Worm (Caenorhabditis elegans): ENCODE measurements around the gene C10A4.10.
A peak's percentile ranks its signal among the peaks of the same experiment; 100 is the strongest.
"Not testable (repeated sequence)": the region's sequence is repeated elsewhere in the genome, so short reads cannot be mapped to it uniquely, and the experiment has no call there.

C10A4.10 gene

ce11 chrX:7398584-7398983, at the start of gene C10A4.10:
TSS of gene C10A4.10 (plus strand) at chrX:7398884.
- TF ChIP-seq snpc-1.2 (GFP tag; IDR thresholded peaks at IDR 0.05) (no peak), spr-3 (GFP tag; optimal IDR thresholded peaks at IDR 0.05) (no peak), lin-39 (tag; optimal IDR thresholded peaks at IDR 0.05) (no peak), hmg-1.1 (GFP tag; IDR thresholded peaks at IDR 0.05) (no peak), F49E8.2 (tag; optimal IDR thresholded peaks at IDR 0.05; ENCODE audit: borderline replicate concordance) (no peak), dpl-1 (GFP tag; optimal IDR thresholded peaks at IDR 0.05) (no peak), unc-62 (GFP tag; optimal IDR thresholded peaks at IDR 0.05 in 1 of 2) (no peak), unc-62 (tag; optimal IDR thresholded peaks at IDR 0.05) (no peak), mes-2 (tag; optimal IDR thresholded peaks at IDR 0.05; ENCODE audit: poor library complexity, severe bottlenecking) (no peak), ceh-28 (tag; optimal IDR thresholded peaks at IDR 0.05) (no peak), T26A8.4 (GFP tag; IDR thresholded peaks at IDR 0.05) (no peak), spr-1 (tag; optimal IDR thresholded peaks at IDR 0.05) (no peak), zfp-3 (GFP tag; conservative IDR thresholded peaks at IDR 0.05) (no peak), unc-130 (GFP tag; optimal IDR thresholded peaks at IDR 0.05) (no peak), ztf-7 (tag; optimal IDR thresholded peaks at IDR 0.05) (no peak), R02D3.7 (tag; optimal IDR thresholded peaks at IDR 0.05) (no peak), egl-43 (GFP tag; IDR thresholded peaks at IDR 0.05) (no peak), php-3 (GFP tag; IDR thresholded peaks at IDR 0.05) (no peak), nhr-102 (tag; optimal IDR thresholded peaks at IDR 0.05) (no peak), fos-1 (tag; optimal IDR thresholded peaks at IDR 0.05) (no peak), nhr-6 (tag; optimal IDR thresholded peaks at IDR 0.05) (no peak)

ce11 chrX:7365267-7365666, 33.4 kb upstream of the C10A4.10 start, which contains the start of gene C56G3.2:
TSS of gene C56G3.2 (plus strand) at chrX:7365567.
- not testable (repeated sequence) for TF ChIP-seq daf-16 (GFP tag; optimal IDR thresholded peaks at IDR 0.05); daf-16 (tag; optimal IDR thresholded peaks at IDR 0.05); ama-1 (optimal IDR thresholded peaks at IDR 0.05); nhr-77 (tag; optimal IDR thresholded peaks at IDR 0.05)

ce11 chrX:7369770-7370169, 28.9 kb upstream of the C10A4.10 start:
- TF ChIP-seq nhr-48 (tag; optimal IDR thresholded peaks at IDR 0.05): no peak
- no peak for TF ChIP-seq unc-62 (GFP tag; optimal IDR thresholded peaks at IDR 0.05 in 1 of 2)
- no peak for TF ChIP-seq unc-62 (tag; optimal IDR thresholded peaks at IDR 0.05)
- no peak for TF ChIP-seq F10B5.3 (tag; optimal IDR thresholded peaks at IDR 0.05)
- TF ChIP-seq madf-9 (GFP tag; conservative IDR thresholded peaks at IDR 0.05): no peak
- no peak for TF ChIP-seq F37D6.2 (tag; optimal IDR thresholded peaks at IDR 0.05)
- no peak for TF ChIP-seq spr-3 (GFP tag; optimal IDR thresholded peaks at IDR 0.05)
- TF ChIP-seq zfp-2 (tag; optimal IDR thresholded peaks at IDR 0.05): no peak
- TF ChIP-seq F26F4.8 (GFP tag; conservative IDR thresholded peaks at IDR 0.05): no peak
- no peak for TF ChIP-seq nhr-111 (GFP tag; optimal IDR thresholded peaks at IDR 0.05)
- no peak for TF ChIP-seq daf-16 (GFP tag; optimal IDR thresholded peaks at IDR 0.05)
- TF ChIP-seq daf-16 (tag; optimal IDR thresholded peaks at IDR 0.05): no peak
- no peak for TF ChIP-seq dmd-8 (GFP tag; IDR thresholded peaks at IDR 0.05)

ce11 chrX:7371945-7372344, 26.7 kb upstream of the C10A4.10 start:
- TF ChIP-seq D1046.2 (GFP tag; IDR thresholded peaks at IDR 0.05) (no peak), lin-39 (tag; optimal IDR thresholded peaks at IDR 0.05) (no peak), lin-15B (tag; optimal IDR thresholded peaks at IDR 0.05) (no peak)

- TF ChIP-seq snpc-1.2 (GFP tag; IDR thresholded peaks at IDR 0.05): no peak
- peak; percentile 53 for TF ChIP-seq ces-1 (GFP tag; optimal IDR thresholded peaks at IDR 0.05)
Observed at ce11 chrX:7376941-7377340, 21.7 kb upstream of the C10A4.10 start, which contains the start of gene npr-8. TSS of gene npr-8 (plus strand) at chrX:7377302.

All from whole organism, L4 larva.